Worm (Caenorhabditis elegans): ENCODE data around the gene Y53G8AM.8.

DNA sequence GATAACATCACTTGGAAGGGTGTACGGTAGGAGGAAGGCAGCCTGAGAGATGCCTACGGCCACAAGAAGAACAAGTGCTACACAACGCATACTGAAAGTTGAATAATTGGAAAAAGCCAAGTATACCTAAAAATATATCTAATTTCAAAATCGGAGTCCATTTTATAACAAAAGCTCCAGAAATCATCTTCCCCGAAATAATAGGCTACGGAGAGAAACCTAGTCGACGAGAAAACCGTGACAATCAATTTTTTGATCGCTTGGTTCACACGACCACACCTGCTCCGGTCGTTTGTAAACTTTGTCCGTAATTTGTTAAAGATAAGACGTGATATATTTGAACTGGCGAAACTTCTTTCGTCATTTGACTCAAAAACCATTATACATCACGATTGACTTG is 20.2 kb downstream of the Y53G8AM.8 start, which contains the start of gene nspg-7.2:
- TF ChIP-seq lin-39 (tag; optimal IDR thresholded peaks at IDR 0.05) (no peak), zag-1 (tag; optimal IDR thresholded peaks at IDR 0.05) (no peak)

All from whole organism, L2 larva.